Worm (Caenorhabditis elegans) whole organism, midembryonic: Measurements from ENCODE around the gene smi-1.

Experiments used
- T22C8.4 ChIP-seq: fragments of 200-800 bp; sonication (Bioruptor generic); IDR thresholded peaks from 2 replicates; pipeline ENCODE4 v1.3.6; 2022; ENCODE audit warnings: missing genetic modification characterization, missing compliant biosample characterization
- cog-1 ChIP-seq: sonication (generic microtip); optimal IDR thresholded peaks from 2 replicates; lab custom pipeline; 2016; ENCODE audit warnings: missing genetic modification characterization, missing compliant biosample characterization
- flt-1 ChIP-seq: fragments of 200-800 bp; sonication (Bioruptor generic); IDR thresholded peaks from 2 replicates; pipeline ENCODE4 v1.3.6; 2022; ENCODE audit warnings: missing genetic modification characterization, missing compliant biosample characterization
- med-1 ChIP-seq: sonication (generic microtip); optimal IDR thresholded peaks from 2 replicates; lab custom pipeline; 2017; ENCODE audit warnings: missing genetic modification characterization, mild to moderate bottlenecking, missing compliant biosample characterization, antibody characterized with exemption, missing genetic modification reagents; ENCODE audit not compliant: insufficient read depth
- ref-1 ChIP-seq: fragments of 200-800 bp; sonication (Bioruptor generic); conservative IDR thresholded peaks from 2 replicates; pipeline ENCODE4 v1.3.6; 2022; ENCODE audit warnings: missing genetic modification reagents, missing genetic modification characterization, missing compliant biosample characterization
- ztf-23 ChIP-seq: fragments of 200-800 bp; sonication (Bioruptor generic); IDR thresholded peaks from 2 replicates; pipeline ENCODE4 v1.3.6; 2022; ENCODE audit warnings: missing genetic modification reagents, missing genetic modification characterization, missing compliant biosample characterization
- ztf-29 ChIP-seq: fragments of 200-800 bp; sonication (Bioruptor generic); IDR thresholded peaks from 2 replicates; pipeline ENCODE4 v1.3.6; 2022; ENCODE audit warnings: missing genetic modification reagents, missing genetic modification characterization, missing compliant biosample characterization

DNA sequence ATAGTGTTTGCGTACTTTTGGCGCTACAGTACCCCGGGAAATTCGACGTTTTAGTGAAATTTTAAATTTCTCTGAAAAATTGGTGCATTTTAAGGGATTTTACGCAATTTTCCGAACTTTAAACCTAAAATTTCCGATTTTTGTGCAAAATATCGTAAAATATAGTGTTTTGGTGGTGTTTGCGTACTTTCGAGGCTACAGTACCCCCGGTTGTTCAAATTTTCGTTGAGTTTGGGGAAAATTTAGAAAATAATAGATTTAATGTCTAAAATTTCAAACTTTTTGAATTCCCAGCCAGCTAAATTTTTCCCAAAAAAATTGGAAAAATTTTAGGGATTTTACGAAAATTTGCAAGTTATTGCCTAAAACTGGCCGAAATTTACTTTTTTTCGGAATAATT, 45.7 kb upstream of the smi-1 start:
- no peak for TF ChIP-seq cog-1 (tag; lab: Kevin White, UChicago)
- TF ChIP-seq flt-1 (GFP tag; lab: Robert Waterston, UW): no peak
- TF ChIP-seq ztf-23 (GFP tag; lab: Robert Waterston, UW): no peak
- no peak for TF ChIP-seq ref-1 (GFP tag; lab: Robert Waterston, UW)
- no peak for TF ChIP-seq med-1
- TF ChIP-seq ztf-29 (GFP tag; lab: Robert Waterston, UW): no peak
- TF ChIP-seq T22C8.4 (GFP tag; lab: Robert Waterston, UW): no peak
